Fruit fly (Drosophila melanogaster): ENCODE results near the gene CG13766.

DNA sequence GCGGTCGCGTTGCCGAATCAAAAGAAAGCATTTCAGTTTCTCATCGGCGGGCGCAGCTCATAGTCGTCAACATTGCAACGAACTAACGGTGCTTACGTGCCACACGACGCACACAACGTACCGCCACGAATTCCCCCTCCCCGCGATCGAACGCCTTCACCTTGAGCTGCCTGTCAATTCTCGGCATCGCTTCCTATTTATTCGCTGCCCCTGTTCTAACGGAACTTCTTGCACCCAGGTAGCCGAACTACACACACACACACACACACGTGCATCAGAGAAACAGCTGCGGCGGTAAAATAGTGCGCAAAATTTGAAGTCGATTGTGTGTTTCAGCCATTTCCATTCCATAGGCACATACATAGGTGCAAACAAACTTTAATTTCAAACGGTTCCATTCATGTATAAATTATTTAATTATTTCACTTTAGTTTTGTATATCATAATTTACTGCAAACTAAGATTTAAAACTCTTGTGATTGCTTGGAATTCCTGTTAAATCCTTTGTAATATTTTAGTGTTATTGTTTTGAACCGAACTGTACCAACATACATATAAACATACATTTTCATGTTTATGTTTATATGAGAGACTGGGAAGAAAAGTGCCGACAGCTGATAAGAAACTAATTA is 45.5 kb upstream of the CG13766 start:
- no peak for TF ChIP-seq h (optimal IDR thresholded peaks at IDR 0.05)
- TF ChIP-seq psq (optimal IDR thresholded peaks at IDR 0.05) = no peak

Measured in Kc167 (cell line).